Worm (Caenorhabditis elegans): ENCODE measurements around the gene Y37D8A.16.

Y37D8A.16 gene

ce11 chrIII:12877527-12878234 is 40.8 kb downstream of the Y37D8A.16 start, which contains the start of the genes cec-7 and enu-3.5:
cec-7 (minus strand) TSS chrIII:12877577.
enu-3.5 (plus strand) TSS chrIII:12878196.
- TF ChIP-seq sea-2 (GFP tag; optimal IDR thresholded peaks at IDR 0.05) (no peak), ama-1 (optimal IDR thresholded peaks at IDR 0.05) (no peak), unc-39 (tag; optimal IDR thresholded peaks at IDR 0.05) (no peak), nhr-76 (tag; optimal IDR thresholded peaks at IDR 0.05) (no peak), R02D3.7 (tag; optimal IDR thresholded peaks at IDR 0.05) (no peak), egl-27 (tag; optimal IDR thresholded peaks at IDR 0.05) (no peak), nfya-1 (tag; optimal IDR thresholded peaks at IDR 0.05; ENCODE audit: insufficient read depth) (no peak), mml-1 (tag; optimal IDR thresholded peaks at IDR 0.05) (no peak), ceh-16 (tag; optimal IDR thresholded peaks at IDR 0.05) (no peak), tbx-2 (tag; optimal IDR thresholded peaks at IDR 0.05) (no peak), jun-1 (tag; optimal IDR thresholded peaks at IDR 0.05) (no peak), ceh-82 (tag; optimal IDR thresholded peaks at IDR 0.05) (no peak), ztf-11 (tag; optimal IDR thresholded peaks at IDR 0.05) (no peak), pha-4 (tag; optimal IDR thresholded peaks at IDR 0.05) (no peak), nhr-12 (tag; optimal IDR thresholded peaks at IDR 0.05) (no peak), elt-1 (tag; optimal IDR thresholded peaks at IDR 0.05) (no peak), lsy-12 (tag; optimal IDR thresholded peaks at IDR 0.05) (no peak)

DNA sequence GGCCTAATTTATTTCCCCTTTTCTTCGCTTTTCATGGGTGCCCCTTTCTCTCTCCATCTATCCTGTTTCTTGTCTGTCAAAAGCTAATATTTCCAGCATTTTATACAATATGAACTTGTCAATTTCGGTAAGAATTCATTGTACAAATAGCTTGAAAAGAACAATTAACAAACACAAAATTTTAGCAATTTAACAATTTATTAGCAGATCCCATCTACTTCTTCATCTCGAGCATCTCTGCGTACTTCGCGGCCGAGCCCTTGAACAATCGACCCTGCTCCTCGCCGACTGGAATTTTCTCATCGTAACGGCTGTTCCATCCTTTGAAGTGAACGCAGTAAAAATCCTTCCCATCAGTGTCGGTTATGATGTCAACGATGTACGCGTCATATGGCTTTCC is 42.8 kb downstream of the Y37D8A.16 start:
- no peak for TF ChIP-seq R02D3.7 (tag; optimal IDR thresholded peaks at IDR 0.05)

- peak; percentile 77 for TF ChIP-seq lsy-12 (tag; optimal IDR thresholded peaks at IDR 0.05)
- peak; percentile 88 for TF ChIP-seq lin-39 (tag; optimal IDR thresholded peaks at IDR 0.05)
- peak; percentile 85 for TF ChIP-seq snpc-4 (tag; optimal IDR thresholded peaks at IDR 0.05)
- peak; percentile 93 for TF ChIP-seq nhr-43 (tag; optimal IDR thresholded peaks at IDR 0.05; ENCODE audit: poor library complexity, severe bottlenecking)
- TF ChIP-seq nhr-237 (tag; optimal IDR thresholded peaks at IDR 0.05), result no peak
- TF ChIP-seq nhr-25 (tag; optimal IDR thresholded peaks at IDR 0.05), result peak; percentile 85
- no peak for TF ChIP-seq mml-1 (tag; optimal IDR thresholded peaks at IDR 0.05)
- peak; percentile 20 for TF ChIP-seq pqm-1 (tag; optimal IDR thresholded peaks at IDR 0.05)
- TF ChIP-seq nhr-23 (tag; optimal IDR thresholded peaks at IDR 0.05), result peak; percentile 90
- TF ChIP-seq ztf-4 (tag; optimal IDR thresholded peaks at IDR 0.05), result no peak
- peak; percentile 63 for TF ChIP-seq ceh-82 (tag; optimal IDR thresholded peaks at IDR 0.05)
- peak; percentile 92 for TF ChIP-seq hmg-11 (tag; optimal IDR thresholded peaks at IDR 0.05)
- TF ChIP-seq nhr-11 (tag; optimal IDR thresholded peaks at IDR 0.05), result no peak
- no peak for TF ChIP-seq unc-39 (tag; optimal IDR thresholded peaks at IDR 0.05)
- TF ChIP-seq egl-5 (tag; optimal IDR thresholded peaks at IDR 0.05), result peak; percentile 52
- peak; percentile 54 for TF ChIP-seq jun-1 (tag; optimal IDR thresholded peaks at IDR 0.05)
- TF ChIP-seq egl-27 (tag; optimal IDR thresholded peaks at IDR 0.05), result peak; percentile 73
- TF ChIP-seq mdl-1 (tag; optimal IDR thresholded peaks at IDR 0.05), result no peak
- peak; percentile 16 for TF ChIP-seq nhr-67 (tag; optimal IDR thresholded peaks at IDR 0.05)
- no peak for TF ChIP-seq aly-2 (tag; optimal IDR thresholded peaks at IDR 0.05)
- TF ChIP-seq pha-4 (tag; optimal IDR thresholded peaks at IDR 0.05), result peak; percentile 91
- TF ChIP-seq fkh-2 (tag; optimal IDR thresholded peaks at IDR 0.05), result no peak
- no peak for TF ChIP-seq nhr-28 (tag; optimal IDR thresholded peaks at IDR 0.05)
- no peak for TF ChIP-seq unc-62 (GFP tag; optimal IDR thresholded peaks at IDR 0.05)
- peak; percentile 11 for TF ChIP-seq zag-1 (tag; optimal IDR thresholded peaks at IDR 0.05)
- no peak for TF ChIP-seq ceh-9 (tag; optimal IDR thresholded peaks at IDR 0.05)
- TF ChIP-seq ceh-28 (tag; optimal IDR thresholded peaks at IDR 0.05), result peak; percentile 93
- peak; percentile 77 for TF ChIP-seq tbx-2 (tag; optimal IDR thresholded peaks at IDR 0.05)
- TF ChIP-seq elt-2 (tag; optimal IDR thresholded peaks at IDR 0.05), result peak; percentile 55
- no peak for TF ChIP-seq ceh-16 (tag; optimal IDR thresholded peaks at IDR 0.05)
- peak; percentile 28 for TF ChIP-seq sea-2 (GFP tag; optimal IDR thresholded peaks at IDR 0.05)
- peak; percentile 84 for TF ChIP-seq lin-15B (tag; optimal IDR thresholded peaks at IDR 0.05)
- TF ChIP-seq nhr-76 (tag; optimal IDR thresholded peaks at IDR 0.05), result no peak
- TF ChIP-seq nfya-1 (tag; optimal IDR thresholded peaks at IDR 0.05; ENCODE audit: insufficient read depth), result peak; percentile 88
- TF ChIP-seq R02D3.7 (tag; optimal IDR thresholded peaks at IDR 0.05), result peak; percentile 83
- peak; percentile 14 for TF ChIP-seq nhr-77 (tag; optimal IDR thresholded peaks at IDR 0.05)
- TF ChIP-seq ama-1 (optimal IDR thresholded peaks at IDR 0.05), result no peak
- no peak for TF ChIP-seq nhr-12 (tag; optimal IDR thresholded peaks at IDR 0.05)
- TF ChIP-seq ztf-11 (tag; optimal IDR thresholded peaks at IDR 0.05), result no peak
- TF ChIP-seq daf-12 (tag; optimal IDR thresholded peaks at IDR 0.05), result no peak
- no peak for TF ChIP-seq ZK546.5 (tag; optimal IDR thresholded peaks at IDR 0.05)
- peak; percentile 40 for TF ChIP-seq elt-1 (tag; optimal IDR thresholded peaks at IDR 0.05)
- no peak for TF ChIP-seq elt-3 (tag; optimal IDR thresholded peaks at IDR 0.05)
- TF ChIP-seq fos-1 (tag; optimal IDR thresholded peaks at IDR 0.05), result peak; percentile 39
- peak; percentile 70 for TF ChIP-seq skn-1 (tag; optimal IDR thresholded peaks at IDR 0.05)
- TF ChIP-seq eor-1 (tag; optimal IDR thresholded peaks at IDR 0.05), result no peak
Observed at ce11 chrIII:12874606-12875066, 43.8 kb downstream of the Y37D8A.16 start, which contains the start of the genes mrg-1 and spcs-2. mrg-1 (minus strand) TSS chrIII:12874656. spcs-2 (plus strand) TSS chrIII:12875031.
